Fruit fly (Drosophila melanogaster) whole organism, embryonic: ENCODE measurements around the gene CG11267.

Source experiments
- B-H2 ChIP-seq: fragments of 200-800 bp; sonication (Bioruptor generic); optimal IDR thresholded peaks from 2 replicates; lab custom pipeline; 2018; ENCODE audit warnings: missing biosample characterization, mild to moderate bottlenecking, missing genetic modification characterization
- BEAF-32 ChIP-seq: fragments of 200-800 bp; sonication (Bioruptor generic); optimal IDR thresholded peaks from 3 replicates; lab custom pipeline; 2017; ENCODE audit warnings: missing biosample characterization, missing genetic modification characterization, mild to moderate bottlenecking, moderate library complexity, missing genetic modification reagents
- Bgb ChIP-seq: fragments of 200-800 bp; sonication (Bioruptor generic); IDR thresholded peaks from 2 replicates; pipeline ENCODE4 v1.3.6; 2022; ENCODE audit warnings: missing biosample characterization, missing genetic modification characterization; ENCODE audit not compliant: partially characterized antibody
- CG10565 ChIP-seq: fragments of 200-800 bp; sonication (Bioruptor generic); optimal IDR thresholded peaks from 3 replicates; lab custom pipeline; 2016; ENCODE audit warnings: missing biosample characterization, mild to moderate bottlenecking, missing genetic modification characterization
- CG10979 ChIP-seq: fragments of 200-800 bp; sonication (Bioruptor generic); optimal IDR thresholded peaks from 2 replicates; lab custom pipeline; 2018; ENCODE audit warnings: missing biosample characterization, mild to moderate bottlenecking, missing genetic modification characterization, moderate library complexity
- CG11695 ChIP-seq: fragments of 200-800 bp; sonication (Bioruptor generic); IDR thresholded peaks from 3 replicates; pipeline ENCODE4 v1.3.6; 2022; ENCODE audit warnings: missing biosample characterization, missing genetic modification characterization
- CG12219 ChIP-seq: fragments of 200-800 bp; sonication (Bioruptor generic); optimal IDR thresholded peaks from 3 replicates; lab custom pipeline; 2018; ENCODE audit warnings: missing biosample characterization, mild to moderate bottlenecking, missing genetic modification characterization
- CG12744 ChIP-seq: fragments of 200-800 bp; sonication (Bioruptor generic); optimal IDR thresholded peaks from 2 replicates; lab custom pipeline; 2016; ENCODE audit warnings: missing biosample characterization, missing genetic modification characterization
- CG13424 ChIP-seq: fragments of 200-800 bp; sonication (Bioruptor generic); optimal IDR thresholded peaks from 2 replicates; lab custom pipeline; 2019; ENCODE audit warnings: missing biosample characterization, mild to moderate bottlenecking, missing genetic modification characterization, moderate library complexity
- CG14050 ChIP-seq: fragments of 200-800 bp; sonication (Bioruptor generic); IDR thresholded peaks from 3 replicates; pipeline ENCODE4 v1.3.6; 2022; ENCODE audit warnings: missing biosample characterization, missing genetic modification characterization
- CG17802 ChIP-seq: fragments of 200-800 bp; sonication (Bioruptor generic); optimal IDR thresholded peaks from 2 replicates; lab custom pipeline; 2018; ENCODE audit warnings: missing biosample characterization, mild to moderate bottlenecking, missing genetic modification characterization, moderate library complexity
- CG18476 ChIP-seq: fragments of 200-800 bp; sonication (Bioruptor generic); optimal IDR thresholded peaks from 2 replicates; lab custom pipeline; 2016; ENCODE audit warnings: missing biosample characterization, mild to moderate bottlenecking, missing genetic modification characterization
- CG30431 ChIP-seq: fragments of 200-800 bp; sonication (Bioruptor generic); optimal IDR thresholded peaks from 2 replicates; lab custom pipeline; 2017; ENCODE audit warnings: missing biosample characterization, missing genetic modification characterization
- CG32767 ChIP-seq: fragments of 200-800 bp; sonication (Bioruptor generic); IDR thresholded peaks from 2 replicates; pipeline ENCODE4 v1.3.6; 2022; ENCODE audit warnings: missing biosample characterization, missing genetic modification characterization
- CG3838 ChIP-seq: fragments of 200-800 bp; sonication (Bioruptor generic); optimal IDR thresholded peaks from 3 replicates; lab custom pipeline; 2016; ENCODE audit warnings: missing biosample characterization, missing genetic modification characterization
- CG3847 ChIP-seq: fragments of 200-800 bp; sonication (Bioruptor generic); IDR thresholded peaks from 2 replicates; pipeline ENCODE4 v1.3.6; 2022; ENCODE audit warnings: missing biosample characterization, missing genetic modification characterization
- CG7357 ChIP-seq: fragments of 200-800 bp; sonication (Bioruptor generic); IDR thresholded peaks from 3 replicates; pipeline ENCODE4 v1.3.6; 2022; ENCODE audit warnings: missing biosample characterization, missing genetic modification characterization
- CG8281 ChIP-seq: fragments of 200-800 bp; sonication (Bioruptor generic); optimal IDR thresholded peaks from 2 replicates; lab custom pipeline; 2018; ENCODE audit warnings: missing biosample characterization, mild to moderate bottlenecking, missing genetic modification characterization, moderate library complexity
- Doc3 ChIP-seq: fragments of 200-800 bp; sonication (Bioruptor generic); IDR thresholded peaks from 3 replicates; pipeline ENCODE4 v1.3.6; 2022; ENCODE audit warnings: missing biosample characterization, missing genetic modification characterization; ENCODE audit not compliant: partially characterized antibody
- Ets97D ChIP-seq: fragments of 200-800 bp; sonication (Bioruptor generic); optimal IDR thresholded peaks from 3 replicates; lab custom pipeline; 2016; ENCODE audit warnings: missing biosample characterization, missing genetic modification characterization
- Fer2 ChIP-seq: fragments of 200-800 bp; sonication (Bioruptor generic); optimal IDR thresholded peaks from 2 replicates; lab custom pipeline; 2018; ENCODE audit warnings: missing biosample characterization, mild to moderate bottlenecking, missing genetic modification characterization, moderate library complexity
- H15 ChIP-seq: fragments of 200-800 bp; sonication (Bioruptor generic); IDR thresholded peaks from 3 replicates; pipeline ENCODE4 v1.3.6; 2022; ENCODE audit warnings: missing biosample characterization, missing genetic modification characterization
- HmgD ChIP-seq: fragments of 200-800 bp; sonication (Bioruptor generic); optimal IDR thresholded peaks from 3 replicates; lab custom pipeline; 2016; ENCODE audit warnings: missing biosample characterization, missing genetic modification characterization
- Optix ChIP-seq: fragments of 200-800 bp; sonication (Bioruptor generic); IDR thresholded peaks from 3 replicates; pipeline ENCODE4 v1.3.6; 2022; ENCODE audit warnings: missing biosample characterization, missing genetic modification characterization
- Rfx ChIP-seq: fragments of 200-800 bp; sonication (Bioruptor generic); IDR thresholded peaks from 2 replicates; pipeline ENCODE4 v1.3.6; 2022; ENCODE audit warnings: missing biosample characterization, missing genetic modification characterization
- Sox100B ChIP-seq: fragments of 200-800 bp; sonication (Bioruptor generic); optimal IDR thresholded peaks from 3 replicates; lab custom pipeline; 2018; ENCODE audit warnings: missing biosample characterization, mild to moderate bottlenecking, missing genetic modification characterization
- Spps ChIP-seq: fragments of 200-800 bp; sonication (Bioruptor generic); optimal IDR thresholded peaks from 2 replicates; lab custom pipeline; 2018; ENCODE audit warnings: missing biosample characterization, mild to moderate bottlenecking, missing genetic modification characterization
- Sry-β ChIP-seq: fragments of 200-800 bp; sonication (Bioruptor generic); optimal IDR thresholded peaks from 2 replicates; lab custom pipeline; 2018; ENCODE audit warnings: missing biosample characterization, mild to moderate bottlenecking, missing genetic modification characterization, moderate library complexity
- Stat92E ChIP-seq, 3 experiments: fragments of >200 bp in 2 of 3; fragments of 200-800 bp in 1 of 3; sonication (Bioruptor generic) in 1 of 3; optimal IDR thresholded peaks; 2 replicates each; lab custom pipeline; 2017 to 2019; ENCODE audit warnings: missing biosample characterization in 3 of 3, missing genetic modification characterization in 3 of 3, mild to moderate bottlenecking in 1 of 3, moderate library complexity in 1 of 3
- Xbp1 ChIP-seq: fragments of 200-800 bp; sonication (Bioruptor generic); optimal IDR thresholded peaks from 3 replicates; lab custom pipeline; 2016; ENCODE audit warnings: missing biosample characterization, mild to moderate bottlenecking, missing genetic modification characterization
- ato ChIP-seq: fragments of 200-800 bp; sonication (Bioruptor generic); IDR thresholded peaks from 2 replicates; pipeline ENCODE4 v1.3.6; 2022; ENCODE audit warnings: missing biosample characterization, missing genetic modification characterization; ENCODE audit not compliant: partially characterized antibody
- br ChIP-seq: fragments of >200 bp; optimal IDR thresholded peaks from 2 replicates; lab custom pipeline; 2017
- gcm ChIP-seq: fragments of 200-800 bp; sonication (Bioruptor generic); optimal IDR thresholded peaks from 2 replicates; lab custom pipeline; 2019; ENCODE audit warnings: missing biosample characterization, mild to moderate bottlenecking, missing genetic modification characterization, moderate library complexity
- gcm2 ChIP-seq: fragments of 200-800 bp; sonication (Bioruptor generic); optimal IDR thresholded peaks from 2 replicates; lab custom pipeline; 2016; ENCODE audit warnings: missing biosample characterization, missing genetic modification characterization
- grau ChIP-seq: fragments of 200-800 bp; optimal IDR thresholded peaks from 3 replicates; lab custom pipeline; 2019; ENCODE audit warnings: missing biosample characterization, mild to moderate bottlenecking, missing genetic modification characterization, moderate library complexity
- her ChIP-seq: fragments of 200-800 bp; sonication (Bioruptor generic); optimal IDR thresholded peaks from 2 replicates; lab custom pipeline; 2016; ENCODE audit warnings: missing biosample characterization, missing genetic modification characterization
- hth ChIP-seq: fragments of >200 bp; optimal IDR thresholded peaks from 2 replicates; lab custom pipeline; 2017; ENCODE audit warnings: inconsistent platforms
- ken ChIP-seq: fragments of 200-800 bp; sonication (Bioruptor generic); IDR thresholded peaks from 3 replicates; pipeline ENCODE4 v1.3.6; 2022; ENCODE audit warnings: missing biosample characterization, missing genetic modification characterization
- lilli ChIP-seq: fragments of 200-800 bp; sonication (Bioruptor generic); optimal IDR thresholded peaks from 3 replicates; lab custom pipeline; 2016; ENCODE audit warnings: missing biosample characterization, missing genetic modification characterization
- maf-S ChIP-seq: fragments of 200-800 bp; sonication (Bioruptor generic); optimal IDR thresholded peaks from 2 replicates; lab custom pipeline; 2016; ENCODE audit warnings: missing biosample characterization, missing genetic modification characterization
- nerfin-1 ChIP-seq: fragments of 200-800 bp; sonication (Bioruptor generic); optimal IDR thresholded peaks from 3 replicates; lab custom pipeline; 2019; ENCODE audit warnings: missing biosample characterization, mild to moderate bottlenecking, missing genetic modification characterization, moderate library complexity
- nmo ChIP-seq: fragments of 200-800 bp; sonication (Bioruptor generic); optimal IDR thresholded peaks from 2 replicates; lab custom pipeline; 2018; ENCODE audit warnings: missing biosample characterization, mild to moderate bottlenecking, missing genetic modification characterization, moderate library complexity
- schlank ChIP-seq: fragments of 200-800 bp; sonication (Bioruptor generic); optimal IDR thresholded peaks from 2 replicates; lab custom pipeline; 2018; ENCODE audit warnings: missing biosample characterization, mild to moderate bottlenecking, missing genetic modification characterization
- sima ChIP-seq: fragments of 200-800 bp; sonication (Bioruptor generic); optimal IDR thresholded peaks from 2 replicates; lab custom pipeline; 2016; ENCODE audit warnings: missing biosample characterization, missing genetic modification characterization
- tll ChIP-seq, 2 experiments: fragments of 200-800 bp in 1 of 2; fragments of >200 bp in 1 of 2; sonication (Bioruptor generic) in 1 of 2; optimal IDR thresholded peaks; 2 replicates each; lab custom pipeline; 2017 to 2019; ENCODE audit warnings: missing biosample characterization in 2 of 2, missing genetic modification characterization in 2 of 2, mild to moderate bottlenecking in 1 of 2, moderate library complexity in 1 of 2
- trem ChIP-seq: fragments of 200-800 bp; optimal IDR thresholded peaks from 3 replicates; lab custom pipeline; 2019; ENCODE audit warnings: missing biosample characterization, mild to moderate bottlenecking, missing genetic modification characterization, moderate library complexity
- tup ChIP-seq: fragments of 200-800 bp; sonication (Bioruptor generic); optimal IDR thresholded peaks from 2 replicates; lab custom pipeline; 2016; ENCODE audit warnings: missing biosample characterization, mild to moderate bottlenecking, missing genetic modification characterization, moderate library complexity
- zen ChIP-seq: fragments of 200-800 bp; sonication (Bioruptor generic); optimal IDR thresholded peaks from 3 replicates; lab custom pipeline; 2018; ENCODE audit warnings: missing biosample characterization, mild to moderate bottlenecking, missing genetic modification characterization, moderate library complexity
- zfh2 ChIP-seq: fragments of 200-800 bp; sonication (Bioruptor generic); optimal IDR thresholded peaks from 2 replicates; lab custom pipeline; 2016; ENCODE audit warnings: missing biosample characterization, missing genetic modification characterization

CG11267 gene

dm6 chr3L:13022854-13023560, 7.2 kb downstream of the CG11267 start, which contains the start of gene RpS12 (continued):
- TF ChIP-seq Bgb (GFP tag; lab: Robert Waterston, UW) (peak; percentile 91), Stat92E (GFP tag; optimal IDR thresholded peaks at IDR 0.05; lab: Kevin White, UChicago) (peak in 1 of 3 experiments; percentile 59), CG11695 (no peak), CG8281 (tag; lab: Kevin White, UChicago) (peak; percentile 44), CG14050 (peak; percentile 42), gcm2 (peak; percentile 83), CG3838 (GFP tag; lab: Kevin White, UChicago) (peak; percentile 49), CG17802 (tag; lab: Kevin White, UChicago) (peak; percentile 82), CG30431 (GFP tag; lab: Kevin White, UChicago) (peak; percentile 63), CG3847 (GFP tag; lab: Robert Waterston, UW) (peak; percentile 76), CG7357 (GFP tag; lab: Robert Waterston, UW) (peak; percentile 84), gcm (GFP tag; lab: Kevin White, UChicago) (peak; percentile 37), hth (lab: Kevin White, UChicago) (no peak), tup (GFP tag; lab: Kevin White, UChicago) (peak; percentile 37), Fer2 (tag; lab: Kevin White, UChicago) (peak; percentile 56), Sox100B (GFP tag; lab: Kevin White, UChicago) (peak; percentile 65), Spps (tag; lab: Kevin White, UChicago) (no peak), BEAF-32 (peak; percentile 86), trem (peak; percentile 63), Ets97D (GFP tag; lab: Kevin White, UChicago) (peak; percentile 99), CG32767 (GFP tag; lab: Robert Waterston, UW) (0 out of 2 replicates have a peak, but pooled peaks have one; percentile 31), lilli (GFP tag; lab: Kevin White, UChicago) (peak; percentile 79), her (GFP tag; lab: Kevin White, UChicago) (peak; percentile 85), zen (tag; lab: Kevin White, UChicago) (peak; percentile 52), nerfin-1 (tag; lab: Kevin White, UChicago) (peak; percentile 69), H15 (GFP tag; lab: Robert Waterston, UW) (peak; percentile 79; the same call in 2 of the 3 replicates), CG10565 (GFP tag; lab: Kevin White, UChicago) (peak; percentile 1), CG12744 (GFP tag; lab: Kevin White, UChicago) (peak; percentile 72), CG18476 (no peak), Sry-β (GFP tag; lab: Kevin White, UChicago) (peak; percentile 17), nmo (GFP tag; lab: Kevin White, UChicago) (peak; percentile 56), HmgD (GFP tag; lab: Kevin White, UChicago) (peak; percentile 69), Xbp1 (GFP tag; lab: Kevin White, UChicago) (peak; percentile 79), ato (GFP tag; lab: Robert Waterston, UW) (peak; percentile 85), Optix (GFP tag; lab: Robert Waterston, UW) (peak; percentile 72), B-H2 (peak; percentile 89), zfh2 (GFP tag; lab: Kevin White, UChicago) (peak; percentile 78), grau (tag; lab: Kevin White, UChicago) (peak; percentile 68), tll (GFP tag; optimal IDR thresholded peaks at IDR 0.05; lab: Kevin White, UChicago) (no peak), CG10979 (peak; percentile 50), CG13424 (tag; lab: Kevin White, UChicago) (peak; percentile 45), maf-S (GFP tag; lab: Kevin White, UChicago) (peak; percentile 78), Rfx (GFP tag; lab: Robert Waterston, UW) (peak; percentile 92), Doc3 (GFP tag; lab: Robert Waterston, UW) (peak; percentile 52; the same call in 1 of the 3 replicates), sima (peak; percentile 34), CG12219 (peak; percentile 72), ken (GFP tag; lab: Robert Waterston, UW) (peak; percentile 76; the same call in 2 of the 3 replicates), schlank (tag; lab: Kevin White, UChicago) (peak; percentile 84), br (lab: Kevin White, UChicago) (no peak)
